Fruit fly (Drosophila melanogaster) whole organism, embryonic: ENCODE results near the gene CG9706.

Experiments used
- Abd-B ChIP-seq: fragments of 200-800 bp; sonication (Bioruptor generic); optimal IDR thresholded peaks from 2 replicates; lab custom pipeline; 2018; ENCODE audit warnings: missing biosample characterization, mild to moderate bottlenecking, missing genetic modification characterization, moderate library complexity
- Blimp-1 ChIP-seq: fragments of 200-800 bp; sonication (Bioruptor generic); optimal IDR thresholded peaks from 3 replicates; lab custom pipeline; 2018; ENCODE audit warnings: missing biosample characterization, missing genetic modification characterization, mild to moderate bottlenecking, moderate library complexity, missing genetic modification reagents
- CG10274 ChIP-seq: fragments of 200-800 bp; sonication (Bioruptor generic); optimal IDR thresholded peaks from 3 replicates; lab custom pipeline; 2017; ENCODE audit warnings: missing biosample characterization, mild to moderate bottlenecking, missing genetic modification characterization
- CG12299 ChIP-seq: fragments of 200-800 bp; sonication (Bioruptor generic); optimal IDR thresholded peaks from 2 replicates; lab custom pipeline; 2018; ENCODE audit warnings: missing biosample characterization, mild to moderate bottlenecking, missing genetic modification characterization
- CG14050 ChIP-seq: fragments of 200-800 bp; sonication (Bioruptor generic); IDR thresholded peaks from 3 replicates; pipeline ENCODE4 v1.3.6; 2022; ENCODE audit warnings: missing biosample characterization, missing genetic modification characterization
- CG14710 ChIP-seq: fragments of 200-800 bp; sonication (Bioruptor generic); optimal IDR thresholded peaks from 3 replicates; lab custom pipeline; 2019; ENCODE audit warnings: missing biosample characterization, mild to moderate bottlenecking, missing genetic modification characterization, moderate library complexity
- CG17912 ChIP-seq: fragments of 200-800 bp; sonication (Bioruptor generic); optimal IDR thresholded peaks from 2 replicates; lab custom pipeline; 2018; ENCODE audit warnings: missing biosample characterization, mild to moderate bottlenecking, missing genetic modification characterization
- CG2199 ChIP-seq: fragments of 200-800 bp; sonication (Bioruptor generic); IDR thresholded peaks from 3 replicates; pipeline ENCODE4 v1.3.6; 2022; ENCODE audit warnings: missing biosample characterization, missing genetic modification characterization
- CG2875 ChIP-seq: fragments of 200-800 bp; sonication (Bioruptor generic); optimal IDR thresholded peaks from 2 replicates; lab custom pipeline; 2017; ENCODE audit warnings: missing biosample characterization, mild to moderate bottlenecking, missing genetic modification characterization, missing genetic modification reagents
- CG3163 ChIP-seq: fragments of 200-800 bp; sonication (Bioruptor generic); optimal IDR thresholded peaks from 3 replicates; lab custom pipeline; 2016; ENCODE audit warnings: missing biosample characterization, missing genetic modification characterization
- CG34376 ChIP-seq: fragments of 200-800 bp; sonication (Bioruptor generic); optimal IDR thresholded peaks from 2 replicates; lab custom pipeline; 2018; ENCODE audit warnings: missing biosample characterization, mild to moderate bottlenecking, missing genetic modification characterization
- CG6813 ChIP-seq: fragments of 200-800 bp; sonication (Bioruptor generic); optimal IDR thresholded peaks from 2 replicates; lab custom pipeline; 2017; ENCODE audit warnings: missing biosample characterization, missing genetic modification characterization, mild to moderate bottlenecking, moderate library complexity, missing genetic modification reagents
- CG7963 ChIP-seq: fragments of 200-800 bp; sonication (Bioruptor generic); IDR thresholded peaks from 3 replicates; pipeline ENCODE4 v1.3.6; 2022; ENCODE audit warnings: missing biosample characterization, missing genetic modification characterization; ENCODE audit not compliant: partially characterized antibody
- CG8089 ChIP-seq: fragments of 200-800 bp; sonication (Bioruptor generic); optimal IDR thresholded peaks from 3 replicates; lab custom pipeline; 2016; ENCODE audit warnings: missing biosample characterization, missing genetic modification characterization
- CG9215 ChIP-seq: fragments of 200-800 bp; sonication (Bioruptor generic); IDR thresholded peaks from 2 replicates; pipeline ENCODE4 v1.3.6; 2022; ENCODE audit warnings: missing biosample characterization, missing genetic modification characterization
- D19B ChIP-seq: fragments of 200-800 bp; sonication (Bioruptor generic); optimal IDR thresholded peaks from 2 replicates; lab custom pipeline; 2017; ENCODE audit warnings: missing biosample characterization, mild to moderate bottlenecking, missing genetic modification characterization
- Dfd ChIP-seq, 2 experiments: fragments of >200 bp; optimal IDR thresholded peaks; 2 replicates each; lab custom pipeline; 2017; ENCODE audit warnings: missing biosample characterization in 2 of 2, missing genetic modification characterization in 2 of 2
- HLHmδ ChIP-seq: fragments of 200-800 bp; sonication (Bioruptor generic); optimal IDR thresholded peaks from 2 replicates; lab custom pipeline; 2018; ENCODE audit warnings: missing biosample characterization, mild to moderate bottlenecking, missing genetic modification characterization, moderate library complexity
- Meics ChIP-seq: fragments of 200-800 bp; sonication (Bioruptor generic); optimal IDR thresholded peaks from 2 replicates; lab custom pipeline; 2017; ENCODE audit warnings: missing biosample characterization, mild to moderate bottlenecking, missing genetic modification characterization
- Nf-YB ChIP-seq: fragments of 200-800 bp; sonication (Bioruptor generic); optimal IDR thresholded peaks from 3 replicates; lab custom pipeline; 2019; ENCODE audit warnings: missing biosample characterization, mild to moderate bottlenecking, missing genetic modification characterization, moderate library complexity
- Nf-YC ChIP-seq: fragments of 200-800 bp; optimal IDR thresholded peaks from 3 replicates; lab custom pipeline; 2019; ENCODE audit warnings: missing biosample characterization, mild to moderate bottlenecking, missing genetic modification characterization, moderate library complexity
- Sox102F ChIP-seq: fragments of 200-800 bp; sonication (Bioruptor generic); optimal IDR thresholded peaks from 2 replicates; lab custom pipeline; 2018; ENCODE audit warnings: missing biosample characterization, mild to moderate bottlenecking, missing genetic modification characterization, moderate library complexity
- caup ChIP-seq: fragments of 200-800 bp; sonication (Bioruptor generic); optimal IDR thresholded peaks from 3 replicates; lab custom pipeline; 2017; ENCODE audit warnings: missing biosample characterization, mild to moderate bottlenecking, missing genetic modification characterization, moderate library complexity; ENCODE audit not compliant: severe bottlenecking
- da ChIP-seq: fragments of 200-800 bp; sonication (Bioruptor generic); optimal IDR thresholded peaks from 2 replicates; lab custom pipeline; 2016; ENCODE audit warnings: missing biosample characterization, missing genetic modification characterization
- dpn ChIP-seq, 2 experiments: fragments of 200-800 bp; sonication (Bioruptor generic); optimal IDR thresholded peaks; 3 replicates each; lab custom pipeline; 2016; ENCODE audit warnings: missing biosample characterization in 2 of 2, missing genetic modification characterization in 2 of 2
- fru ChIP-seq: fragments of >200 bp; optimal IDR thresholded peaks from 2 replicates; lab custom pipeline; 2017
- gcm ChIP-seq: fragments of 200-800 bp; sonication (Bioruptor generic); optimal IDR thresholded peaks from 2 replicates; lab custom pipeline; 2019; ENCODE audit warnings: missing biosample characterization, mild to moderate bottlenecking, missing genetic modification characterization, moderate library complexity
- gsb-n ChIP-seq: fragments of 200-800 bp; sonication (Bioruptor generic); optimal IDR thresholded peaks from 3 replicates; lab custom pipeline; 2018; ENCODE audit warnings: missing biosample characterization, mild to moderate bottlenecking, missing genetic modification characterization
- oc ChIP-seq: fragments of 200-800 bp; sonication (Bioruptor generic); optimal IDR thresholded peaks from 2 replicates; lab custom pipeline; 2018; ENCODE audit warnings: missing biosample characterization, mild to moderate bottlenecking, missing genetic modification characterization, moderate library complexity
- p53 ChIP-seq: fragments of 200-800 bp; sonication (Bioruptor generic); optimal IDR thresholded peaks from 2 replicates; lab custom pipeline; 2016; ENCODE audit warnings: missing biosample characterization, missing genetic modification characterization
- pros ChIP-seq: fragments of 200-800 bp; sonication (Bioruptor generic); optimal IDR thresholded peaks from 3 replicates; lab custom pipeline; 2019; ENCODE audit warnings: missing biosample characterization, mild to moderate bottlenecking, missing genetic modification characterization, moderate library complexity
- scrt ChIP-seq: fragments of 200-800 bp; sonication (Bioruptor generic); optimal IDR thresholded peaks from 2 replicates; lab custom pipeline; 2018; ENCODE audit warnings: missing biosample characterization, mild to moderate bottlenecking, missing genetic modification characterization, moderate library complexity
- sens ChIP-seq: fragments of 200-800 bp; sonication (Bioruptor generic); peaks from one replicate; lab custom pipeline; 2016; ENCODE audit warnings: missing biosample characterization, missing genetic modification characterization
- seq ChIP-seq: fragments of 200-800 bp; sonication (Bioruptor generic); IDR thresholded peaks from 2 replicates; pipeline ENCODE4 v1.3.6; 2022; ENCODE audit warnings: missing biosample characterization, missing genetic modification characterization
- wor ChIP-seq: fragments of 200-800 bp; sonication (Bioruptor generic); IDR thresholded peaks from 2 replicates; pipeline ENCODE4 v1.3.6; 2022; ENCODE audit warnings: missing biosample characterization, missing genetic modification characterization

Gene CG9706

dm6 chr3L:16765647-16766628, 16.9 kb upstream of the CG9706 start, which contains the start of gene Nrt (continued):
- TF ChIP-seq CG6813 (GFP tag; lab: Kevin White, UChicago) (peak; percentile 69), CG2875 (GFP tag; lab: Kevin White, UChicago) (peak; percentile 27), D19B (peak; percentile 17), CG34376 (GFP tag; lab: Kevin White, UChicago) (peak; percentile 63), caup (GFP tag; lab: Kevin White, UChicago) (peak; percentile 31), CG14710 (tag; lab: Kevin White, UChicago) (peak; percentile 70), Blimp-1 (peak; percentile 78), da (GFP tag; lab: Kevin White, UChicago) (no peak), CG8089 (GFP tag; lab: Kevin White, UChicago) (peak; percentile 9), CG9215 (GFP tag; lab: Robert Waterston, UW) (0 out of 2 replicates have a peak, but pooled peaks have one; percentile 34), dpn (GFP tag; optimal IDR thresholded peaks at IDR 0.05; lab: Kevin White, UChicago) (peak in 1 of 2 experiments; percentile 49), seq (GFP tag; lab: Robert Waterston, UW) (peak; percentile 77), p53 (GFP tag; lab: Kevin White, UChicago) (no peak), Meics (GFP tag; lab: Kevin White, UChicago) (peak; percentile 67), fru (lab: Kevin White, UChicago) (no peak), CG3163 (GFP tag; lab: Kevin White, UChicago) (peak; percentile 1), gcm (peak; percentile 97), Sox102F (GFP tag; lab: Kevin White, UChicago) (peak; percentile 61), Nf-YB (GFP tag; lab: Kevin White, UChicago) (peak; percentile 19), CG12299 (tag; lab: Kevin White, UChicago) (peak; percentile 57), Abd-B (no peak), scrt (peak; percentile 45), wor (GFP tag; lab: Robert Waterston, UW) (no peak)

dm6 chr3L:16766901-16767300, 15.9 kb upstream of the CG9706 start:
- peak; percentile 7 for TF ChIP-seq HLHmδ (GFP tag; lab: Kevin White, UChicago)
- peak; percentile 90 for TF ChIP-seq oc (tag; lab: Kevin White, UChicago)
- TF ChIP-seq CG17912, result no peak
- no peak for TF ChIP-seq Dfd (GFP tag; optimal IDR thresholded peaks at IDR 0.05; lab: Kevin White, UChicago)
- no peak for TF ChIP-seq CG10274 (GFP tag; lab: Kevin White, UChicago)
- TF ChIP-seq pros (GFP tag; lab: Kevin White, UChicago), result peak; percentile 67
- peak; percentile 25 for TF ChIP-seq gsb-n (tag; lab: Kevin White, UChicago)
- TF ChIP-seq CG7963 (GFP tag; lab: Robert Waterston, UW), result no peak
- TF ChIP-seq sens (GFP tag; lab: Kevin White, UChicago), result peak; percentile 75
- no peak for TF ChIP-seq Nf-YC (tag; lab: Kevin White, UChicago)
- 0 out of 3 replicates have a peak, but pooled peaks have one; percentile 41 for TF ChIP-seq CG2199
- TF ChIP-seq CG14050 (GFP tag; lab: Robert Waterston, UW), result no peak
- TF ChIP-seq, all 482 proteins: peak for 6
